Fruit fly (Drosophila melanogaster): Measurements from ENCODE around the gene CG10747.

The CG10747 gene

DNA sequence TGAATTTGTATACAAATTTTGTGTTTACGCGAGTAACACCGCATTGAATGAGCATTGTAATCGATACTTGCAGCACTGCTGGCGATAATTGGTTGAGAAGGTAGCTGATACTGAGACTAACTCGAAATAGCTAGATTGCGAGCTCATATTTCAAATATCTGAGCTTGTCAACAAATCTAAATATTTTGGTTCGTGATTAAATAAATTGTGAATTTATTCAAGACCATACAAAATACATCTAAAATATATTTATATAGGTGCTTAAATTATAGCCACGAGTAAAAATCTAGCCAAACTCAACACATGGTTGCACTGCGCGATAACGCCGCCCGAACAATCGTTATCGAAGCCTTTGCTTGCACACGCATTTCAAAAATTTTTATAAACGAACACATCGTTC is 2.6 kb upstream of the CG10747 start, which contains the start of the genes Taf13 and nesd:
TSS of gene Taf13 (minus strand) at position 56 of the 400 bp plus-strand sequence.
TSS of gene nesd (plus strand) at position 179 of the 400 bp plus-strand sequence.
- TF ChIP-seq usp (GFP tag; optimal IDR thresholded peaks at IDR 0.05) (no peak), pan (optimal IDR thresholded peaks at IDR 0.05) (no peak), Dll (optimal IDR thresholded peaks at IDR 0.05) (no peak), CG8478 (optimal IDR thresholded peaks at IDR 0.05) (no peak), psq (optimal IDR thresholded peaks at IDR 0.05) (no peak), EcR (GFP tag; optimal IDR thresholded peaks at IDR 0.05) (no peak)

- TF ChIP-seq usp (GFP tag; optimal IDR thresholded peaks at IDR 0.05) (no peak), psq (optimal IDR thresholded peaks at IDR 0.05) (no peak), EcR (GFP tag; optimal IDR thresholded peaks at IDR 0.05) (no peak), CG8478 (optimal IDR thresholded peaks at IDR 0.05) (no peak), Dll (optimal IDR thresholded peaks at IDR 0.05) (no peak), pan (optimal IDR thresholded peaks at IDR 0.05) (no peak)
Measured at dm6 chr2L:20086295-20087096, 4.7 kb downstream of the CG10747 start.

- no peak for TF ChIP-seq EcR (GFP tag; optimal IDR thresholded peaks at IDR 0.05)
- TF ChIP-seq CG8478 (optimal IDR thresholded peaks at IDR 0.05): no peak
- no peak for TF ChIP-seq usp (GFP tag; optimal IDR thresholded peaks at IDR 0.05)
- no peak for TF ChIP-seq pan (optimal IDR thresholded peaks at IDR 0.05)
- TF ChIP-seq psq (optimal IDR thresholded peaks at IDR 0.05): no peak
- TF ChIP-seq Dll (optimal IDR thresholded peaks at IDR 0.05): no peak
Measured at dm6 chr2L:20084785-20085555, 6.2 kb downstream of the CG10747 start, which contains the start of gene fok. fok (minus strand) TSS chr2L:20085070.

dm6 chr2L:20084068-20084651 is 7.0 kb downstream of the CG10747 start:
- TF ChIP-seq CG8478 (optimal IDR thresholded peaks at IDR 0.05) (no peak), EcR (GFP tag; optimal IDR thresholded peaks at IDR 0.05) (peak; percentile 8 to 25), usp (GFP tag; optimal IDR thresholded peaks at IDR 0.05) (no peak)

dm6 chr2L:20082965-20083855 is 7.9 kb downstream of the CG10747 start:
- no peak for TF ChIP-seq pan (optimal IDR thresholded peaks at IDR 0.05)
- no peak for TF ChIP-seq usp (GFP tag; optimal IDR thresholded peaks at IDR 0.05)
- TF ChIP-seq EcR (GFP tag; optimal IDR thresholded peaks at IDR 0.05): no peak
- no peak for TF ChIP-seq Dll (optimal IDR thresholded peaks at IDR 0.05)
- no peak for TF ChIP-seq psq (optimal IDR thresholded peaks at IDR 0.05)
- no peak for TF ChIP-seq CG8478 (optimal IDR thresholded peaks at IDR 0.05)

DNA sequence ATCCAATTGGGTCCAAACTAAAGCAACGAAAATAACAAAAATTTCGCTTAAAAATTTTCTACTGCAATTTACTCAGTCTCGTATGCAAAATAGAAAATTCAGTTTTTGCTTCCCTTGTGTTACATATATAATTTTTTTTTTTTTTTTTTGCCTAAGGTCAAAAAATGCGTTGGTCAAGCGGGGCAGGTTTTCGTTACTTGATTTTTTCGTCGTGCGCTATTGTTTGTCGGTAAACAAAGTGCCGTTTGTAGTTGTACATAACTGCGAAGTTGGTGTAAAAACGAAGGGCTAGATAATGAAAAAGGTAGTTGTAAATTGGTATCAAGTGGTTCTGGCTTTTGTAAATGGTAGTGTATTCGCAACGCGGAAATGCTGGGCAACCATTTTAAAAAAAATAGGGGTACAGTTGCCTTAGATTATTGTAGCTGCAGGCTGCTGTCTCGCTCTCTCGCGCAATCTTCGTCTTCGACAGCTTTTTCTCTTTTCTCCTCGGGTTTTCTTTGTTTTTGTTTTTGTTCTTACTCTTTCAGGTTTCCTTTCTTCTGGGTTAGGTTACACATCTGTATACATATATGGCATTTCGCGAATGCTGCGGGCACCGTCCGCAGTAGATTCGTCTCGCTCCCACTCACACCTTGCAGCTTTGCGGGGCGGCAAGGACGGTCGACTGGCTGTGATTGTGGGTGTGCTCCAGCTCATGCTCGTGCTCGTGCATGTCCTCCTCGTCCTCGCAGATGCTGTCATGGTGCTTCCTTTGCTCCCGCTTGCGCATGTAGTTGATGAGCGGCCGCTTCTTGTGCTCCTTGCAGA is 8.8 kb downstream of the CG10747 start:
- TF ChIP-seq psq (optimal IDR thresholded peaks at IDR 0.05) (no peak), pan (optimal IDR thresholded peaks at IDR 0.05) (no peak)

dm6 chr2L:20080772-20081171 is 10.4 kb downstream of the CG10747 start:
- no peak for TF ChIP-seq pan (optimal IDR thresholded peaks at IDR 0.05)
- TF ChIP-seq psq (optimal IDR thresholded peaks at IDR 0.05): no peak
- TF ChIP-seq usp (GFP tag; optimal IDR thresholded peaks at IDR 0.05): no peak
- TF ChIP-seq CG8478 (optimal IDR thresholded peaks at IDR 0.05): no peak
- TF ChIP-seq EcR (GFP tag; optimal IDR thresholded peaks at IDR 0.05): no peak
- TF ChIP-seq Dll (optimal IDR thresholded peaks at IDR 0.05): no peak

DNA sequence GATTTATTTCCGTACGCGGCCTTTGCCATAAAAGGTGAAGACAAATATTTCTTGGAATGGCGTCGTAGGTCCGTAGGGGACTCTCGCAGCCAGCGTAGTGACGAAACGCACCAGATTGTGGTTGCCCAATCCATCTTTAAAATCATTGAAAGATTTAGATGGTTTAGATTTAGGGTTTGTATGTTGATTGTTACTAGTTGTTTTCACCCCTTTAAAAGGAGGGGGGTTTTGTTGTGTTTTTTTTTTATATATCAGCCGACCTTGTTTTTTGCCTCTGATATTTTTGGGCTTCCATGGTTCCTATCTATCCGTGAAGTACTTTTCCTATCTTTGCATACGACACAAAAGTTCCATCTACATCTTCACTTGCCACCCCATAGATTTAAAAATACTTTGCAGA is 12.3 kb downstream of the CG10747 start:
- TF ChIP-seq EcR (GFP tag; optimal IDR thresholded peaks at IDR 0.05) (no peak), psq (optimal IDR thresholded peaks at IDR 0.05) (no peak), usp (GFP tag; optimal IDR thresholded peaks at IDR 0.05) (no peak), pan (optimal IDR thresholded peaks at IDR 0.05) (no peak), CG8478 (optimal IDR thresholded peaks at IDR 0.05) (no peak), Dll (optimal IDR thresholded peaks at IDR 0.05) (no peak)

DNA sequence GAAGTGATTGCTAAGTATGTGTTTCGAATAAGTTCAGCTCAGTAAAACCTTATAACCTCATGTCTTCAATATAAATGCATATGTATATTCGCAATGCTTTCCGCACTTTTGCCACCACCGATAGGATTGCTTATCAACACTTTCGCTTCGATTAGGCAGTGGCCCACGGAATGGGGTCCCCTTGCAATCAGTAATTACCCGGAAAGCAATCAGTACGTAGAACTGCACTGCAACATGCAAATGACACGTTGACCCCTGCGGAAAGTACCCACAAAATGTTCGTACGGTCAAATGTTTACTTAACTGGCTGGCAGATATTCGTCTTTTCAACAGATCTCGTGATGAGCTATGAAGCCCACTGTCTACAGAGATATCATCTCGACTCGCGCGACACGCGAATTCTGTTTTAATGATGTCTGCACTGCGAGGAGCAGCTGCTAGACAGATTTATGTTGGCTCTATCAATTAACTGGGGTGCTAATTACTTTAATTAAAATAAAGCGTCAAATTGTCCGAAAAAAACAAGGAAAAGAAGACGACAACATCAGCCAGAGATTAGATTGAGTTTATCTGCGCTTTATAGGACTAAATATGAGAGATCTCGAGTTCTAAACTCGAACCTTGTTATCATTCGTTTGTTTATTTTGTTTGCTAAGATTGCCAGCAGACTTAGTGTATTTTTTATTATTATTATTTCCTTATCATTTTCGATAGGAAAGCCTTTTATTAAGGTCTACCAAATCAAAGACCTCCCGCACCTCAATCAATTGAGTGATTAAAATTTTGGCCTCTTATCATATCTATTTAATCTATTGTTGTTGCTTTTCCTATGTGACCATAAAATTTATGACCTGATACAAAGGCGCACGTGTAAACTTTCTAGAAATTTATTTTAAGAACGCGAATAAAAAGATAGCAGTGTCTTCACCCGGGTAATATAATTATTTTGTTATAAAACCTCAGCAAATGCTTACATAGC is 13.4 kb downstream of the CG10747 start:
- TF ChIP-seq pan (optimal IDR thresholded peaks at IDR 0.05): peak; percentile 23
- no peak for TF ChIP-seq psq (optimal IDR thresholded peaks at IDR 0.05)
- TF ChIP-seq Dll (optimal IDR thresholded peaks at IDR 0.05): no peak

Measured in whole organism.